Worm (Caenorhabditis elegans) whole organism, young adult: ENCODE data around the gene W02A2.8.
A peak's percentile ranks its signal among the peaks of the same experiment; 100 is the strongest.

Experiments
- B0336.3 ChIP-seq: fragments of 200-800 bp; sonication (Bioruptor generic); IDR thresholded peaks from 2 replicates; pipeline ENCODE4 v1.3.6; 2022; ENCODE audit warnings: missing genetic modification characterization, missing compliant biosample characterization
- C17E4.6 ChIP-seq: fragments of 200-800 bp; sonication (Bioruptor generic); IDR thresholded peaks from 2 replicates; pipeline ENCODE4 v1.3.6; 2022; ENCODE audit warnings: missing genetic modification reagents, missing genetic modification characterization, missing compliant biosample characterization
- F22D6.2 ChIP-seq: sonication (generic microtip); optimal IDR thresholded peaks from 2 replicates; lab custom pipeline; 2016; ENCODE audit warnings: mild to moderate bottlenecking, missing genetic modification characterization, missing compliant biosample characterization
- F55B11.4 ChIP-seq: sonication (generic microtip); optimal IDR thresholded peaks from 2 replicates; lab custom pipeline; 2016; ENCODE audit warnings: missing compliant biosample characterization, missing genetic modification characterization, borderline replicate concordance; ENCODE audit not compliant: insufficient read depth
- K11D2.4 ChIP-seq: fragments of 200-800 bp; sonication (Bioruptor generic); IDR thresholded peaks from 2 replicates; pipeline ENCODE4 v1.3.6; 2022; ENCODE audit warnings: missing genetic modification reagents, missing genetic modification characterization, missing compliant biosample characterization
- T26A5.8 ChIP-seq: sonication (generic microtip); optimal IDR thresholded peaks from 2 replicates; lab custom pipeline; 2016; ENCODE audit warnings: missing genetic modification characterization, missing compliant biosample characterization
- Y53G8AR.9 ChIP-seq: fragments of 200-800 bp; sonication (Bioruptor generic); conservative IDR thresholded peaks from 2 replicates; pipeline ENCODE4 v1.3.6; 2022; ENCODE audit warnings: missing genetic modification reagents, missing genetic modification characterization, missing compliant biosample characterization
- Y56A3A.18 ChIP-seq: fragments of 200-800 bp; sonication (Bioruptor generic); IDR thresholded peaks from 2 replicates; pipeline ENCODE4 v1.3.6; 2022; ENCODE audit warnings: missing genetic modification reagents, missing genetic modification characterization, missing compliant biosample characterization
- Y67H2A.10 ChIP-seq: fragments of 200-800 bp; sonication (Bioruptor generic); conservative IDR thresholded peaks from 2 replicates; pipeline ENCODE4 v1.3.6; 2022; ENCODE audit warnings: missing genetic modification reagents, missing genetic modification characterization, missing compliant biosample characterization
- ZK185.1 ChIP-seq: sonication (generic microtip); optimal IDR thresholded peaks from 2 replicates; lab custom pipeline; 2016; ENCODE audit warnings: mild to moderate bottlenecking, missing genetic modification characterization, missing compliant biosample characterization; ENCODE audit not compliant: poor library complexity, severe bottlenecking
- akir-1 ChIP-seq: fragments of 200-800 bp; sonication (Bioruptor generic); optimal IDR thresholded peaks from 2 replicates; lab custom pipeline; 2018; ENCODE audit warnings: mild to moderate bottlenecking, missing genetic modification characterization, moderate library complexity, missing compliant biosample characterization
- ama-1 ChIP-seq, 3 experiments: fragments of 150-350 bp in 1 of 3; sonication (generic microtip) in 2 of 3; optimal IDR thresholded peaks; 2 replicates each; lab custom pipeline; 2014 to 2018; ENCODE audit warnings: missing biosample characterization in 2 of 3, missing genetic modification characterization in 2 of 3, missing genetic modification reagents in 2 of 3
- atf-7 ChIP-seq: sonication (generic microtip); optimal IDR thresholded peaks from 2 replicates; lab custom pipeline; 2017; ENCODE audit warnings: mild to moderate bottlenecking, missing genetic modification characterization, missing compliant biosample characterization
- bed-2 ChIP-seq: fragments of 200-800 bp; sonication (Bioruptor generic); IDR thresholded peaks from 2 replicates; pipeline ENCODE4 v1.3.6; 2022; ENCODE audit warnings: missing genetic modification reagents, missing genetic modification characterization, missing compliant biosample characterization
- cebp-1 ChIP-seq, 2 experiments: fragments of 200-800 bp in 1 of 2; sonication (Bioruptor generic) in 1 of 2; sonication (generic microtip) in 1 of 2; IDR thresholded peaks in 1 of 2; optimal IDR thresholded peaks in 1 of 2; 2 replicates each; pipeline versions ENCODE4 v1.3.6 to Lab custom; 2017 to 2022; ENCODE audit warnings: missing compliant biosample characterization in 2 of 2, missing genetic modification characterization in 2 of 2, mild to moderate bottlenecking in 1 of 2, missing genetic modification reagents in 1 of 2, moderate library complexity in 1 of 2
- ceh-27 ChIP-seq: fragments of 200-800 bp; sonication (Bioruptor generic); optimal IDR thresholded peaks from 2 replicates; lab custom pipeline; 2018; ENCODE audit warnings: mild to moderate bottlenecking, missing genetic modification characterization, moderate library complexity, missing compliant biosample characterization
- ceh-40 ChIP-seq: fragments of 200-800 bp; sonication (Bioruptor generic); IDR thresholded peaks from 2 replicates; pipeline ENCODE4 v1.3.6; 2022; ENCODE audit warnings: missing genetic modification characterization, missing compliant biosample characterization
- ceh-79 ChIP-seq: sonication (generic microtip); optimal IDR thresholded peaks from 2 replicates; lab custom pipeline; 2017; ENCODE audit warnings: mild to moderate bottlenecking, missing genetic modification characterization, missing compliant biosample characterization
- chd-7 ChIP-seq: sonication (generic microtip); optimal IDR thresholded peaks from 2 replicates; lab custom pipeline; 2016; ENCODE audit warnings: mild to moderate bottlenecking, missing genetic modification characterization, moderate library complexity, missing compliant biosample characterization
- dox-1 ChIP-seq: fragments of 200-800 bp; sonication (Bioruptor generic); IDR thresholded peaks from 2 replicates; pipeline ENCODE4 v1.3.6; 2022; ENCODE audit warnings: missing genetic modification reagents, missing genetic modification characterization, missing compliant biosample characterization
- efl-1 ChIP-seq: fragments of 150-350 bp; optimal IDR thresholded peaks from 2 replicates; lab custom pipeline; 2014; ENCODE audit warnings: missing biosample characterization, missing genetic modification reagents, missing genetic modification characterization
- hlh-26 ChIP-seq: fragments of 200-800 bp; sonication (Bioruptor generic); conservative IDR thresholded peaks from 2 replicates; pipeline ENCODE4 v1.3.6; 2022; ENCODE audit warnings: missing genetic modification reagents, missing genetic modification characterization, missing compliant biosample characterization
- let-607 ChIP-seq, 2 experiments: fragments of 200-800 bp in 1 of 2; sonication (Bioruptor generic) in 1 of 2; sonication (generic microtip) in 1 of 2; optimal IDR thresholded peaks; 2 replicates each; lab custom pipeline; 2016 to 2018; ENCODE audit warnings: mild to moderate bottlenecking in 2 of 2, missing compliant biosample characterization in 2 of 2, missing genetic modification characterization in 2 of 2, moderate library complexity in 2 of 2, missing genotype in 1 of 2
- lin-35 ChIP-seq, 3 experiments: fragments of 150-350 bp in 2 of 3; sonication (generic microtip) in 1 of 3; optimal IDR thresholded peaks; 2 replicates each; lab custom pipeline; 2014 to 2018; ENCODE audit warnings: missing biosample characterization in 3 of 3, missing genetic modification characterization in 3 of 3, missing genetic modification reagents in 3 of 3
- lin-40 ChIP-seq: sonication (generic microtip); optimal IDR thresholded peaks from 2 replicates; lab custom pipeline; 2016; ENCODE audit warnings: missing genetic modification characterization, mild to moderate bottlenecking, missing compliant biosample characterization, missing genotype, missing genetic modification reagents
- lin-54 ChIP-seq: fragments of 200-800 bp; sonication (Bioruptor generic); optimal IDR thresholded peaks from 2 replicates; lab custom pipeline; 2018; ENCODE audit warnings: mild to moderate bottlenecking, missing genetic modification characterization, missing compliant biosample characterization
- lir-1 ChIP-seq: fragments of 200-800 bp; sonication (Bioruptor generic); conservative IDR thresholded peaks from 2 replicates; pipeline ENCODE4 v1.3.6; 2022; ENCODE audit warnings: missing genetic modification reagents, missing genetic modification characterization, missing compliant biosample characterization
- madf-10 ChIP-seq: sonication (generic microtip); optimal IDR thresholded peaks from 2 replicates; lab custom pipeline; 2016; ENCODE audit warnings: mild to moderate bottlenecking, missing genetic modification characterization, missing compliant biosample characterization
- mcd-1 ChIP-seq: fragments of 200-800 bp; sonication (Bioruptor generic); IDR thresholded peaks from 2 replicates; pipeline ENCODE4 v1.3.6; 2022; ENCODE audit warnings: missing genetic modification reagents, missing genetic modification characterization, missing compliant biosample characterization
- nfyb-1 ChIP-seq: fragments of 200-800 bp; sonication (Bioruptor generic); IDR thresholded peaks from 2 replicates; pipeline ENCODE4 v1.3.6; 2022; ENCODE audit warnings: missing genetic modification reagents, missing genetic modification characterization, missing compliant biosample characterization
- nhr-80 ChIP-seq: sonication (generic microtip); optimal IDR thresholded peaks from 2 replicates; lab custom pipeline; 2016; ENCODE audit warnings: missing genetic modification characterization, missing compliant biosample characterization
- nhr-90 ChIP-seq: sonication (generic microtip); optimal IDR thresholded peaks from 2 replicates; lab custom pipeline; 2016; ENCODE audit warnings: missing genotype, mild to moderate bottlenecking, missing genetic modification characterization, missing compliant biosample characterization
- repo-1 ChIP-seq: sonication (generic microtip); optimal IDR thresholded peaks from 2 replicates; lab custom pipeline; 2017; ENCODE audit warnings: mild to moderate bottlenecking, missing genetic modification characterization, missing compliant biosample characterization
- sea-2 ChIP-seq: fragments of 200-800 bp; sonication (Bioruptor generic); IDR thresholded peaks from 2 replicates; pipeline ENCODE4 v1.3.6; 2022; ENCODE audit warnings: missing genetic modification characterization, missing compliant biosample characterization
- snpc-4 ChIP-seq, 5 experiments: fragments of 150-350 bp in 1 of 5; sonication (generic microtip) in 4 of 5; optimal IDR thresholded peaks; 2 replicates each; lab custom pipeline; 2014 to 2018; ENCODE audit warnings: missing genetic modification characterization in 5 of 5, missing biosample characterization in 3 of 5, antibody characterized with exemption in 2 of 5, mild to moderate bottlenecking in 2 of 5, missing compliant biosample characterization in 2 of 5, missing genotype in 2 of 5, moderate library complexity in 2 of 5, missing genetic modification reagents in 1 of 5
- somi-1 ChIP-seq: fragments of 200-800 bp; sonication (Bioruptor generic); optimal IDR thresholded peaks from 2 replicates; lab custom pipeline; 2018; ENCODE audit warnings: mild to moderate bottlenecking, missing genetic modification characterization, missing compliant biosample characterization
- sptf-2 ChIP-seq: fragments of 200-800 bp; sonication (Bioruptor generic); optimal IDR thresholded peaks from 2 replicates; lab custom pipeline; 2018; ENCODE audit warnings: mild to moderate bottlenecking, missing genetic modification characterization, missing compliant biosample characterization
- tbp1 ChIP-seq: fragments of 200-800 bp; sonication (Bioruptor generic); optimal IDR thresholded peaks from 2 replicates; lab custom pipeline; 2018; ENCODE audit warnings: mild to moderate bottlenecking, missing genetic modification characterization, missing compliant biosample characterization
- tlf-1 ChIP-seq: fragments of 200-800 bp; sonication (Bioruptor generic); optimal IDR thresholded peaks from 2 replicates; lab custom pipeline; 2018; ENCODE audit warnings: mild to moderate bottlenecking, missing genetic modification characterization, missing compliant biosample characterization
- ztf-22 ChIP-seq: fragments of 200-800 bp; sonication (Bioruptor generic); optimal IDR thresholded peaks from 2 replicates; lab custom pipeline; 2018; ENCODE audit warnings: mild to moderate bottlenecking, missing genetic modification characterization, moderate library complexity, missing compliant biosample characterization
- ztf-26 ChIP-seq: sonication (generic microtip); optimal IDR thresholded peaks from 2 replicates; lab custom pipeline; 2017; ENCODE audit warnings: missing genetic modification characterization, missing compliant biosample characterization
- ztf-28 ChIP-seq: fragments of 200-800 bp; sonication (Bioruptor generic); IDR thresholded peaks from 2 replicates; pipeline ENCODE4 v1.3.6; 2022; ENCODE audit warnings: missing genetic modification reagents, missing genetic modification characterization, missing compliant biosample characterization

W02A2.8 gene

ce11 chrIV:13395255-13395654, 36.9 kb upstream of the W02A2.8 start (continued):
- TF ChIP-seq F22D6.2 (tag; lab: Kevin White, UChicago) (peak; percentile 19), ZK185.1 (tag; lab: Kevin White, UChicago) (no peak), C17E4.6 (peak; percentile 65; the same call in 1 of the 2 replicates), akir-1 (GFP tag; lab: Kevin White, UChicago) (no peak), ceh-40 (no peak), nhr-90 (no peak), efl-1 (no peak), ceh-27 (GFP tag; lab: Kevin White, UChicago) (peak; percentile 84), ztf-28 (GFP tag; lab: Robert Waterston, UW) (no peak), Y56A3A.18 (GFP tag; lab: Robert Waterston, UW) (0 out of 2 replicates have a peak, but pooled peaks have one; percentile 43), hlh-26 (GFP tag; lab: Robert Waterston, UW) (no peak), bed-2 (GFP tag; lab: Robert Waterston, UW) (no peak), dox-1 (GFP tag; lab: Robert Waterston, UW) (peak; percentile 62; the same call in 1 of the 2 replicates), B0336.3 (GFP tag; lab: Robert Waterston, UW) (peak; percentile 75), atf-7 (peak; percentile 82), T26A5.8 (tag; lab: Kevin White, UChicago) (no peak), mcd-1 (GFP tag; lab: Robert Waterston, UW) (peak; percentile 77), lin-35 (GFP tag; optimal IDR thresholded peaks at IDR 0.05; lab: Kevin White, UChicago) (peak in 1 of 3 experiments; percentile 37)

- TF ChIP-seq ama-1 (optimal IDR thresholded peaks at IDR 0.05; lab: Kevin White, UChicago) (peak; percentile 42), ama-1 (GFP tag; optimal IDR thresholded peaks at IDR 0.05; lab: Kevin White, UChicago) (no peak), F55B11.4 (tag; lab: Kevin White, UChicago) (no peak), K11D2.4 (GFP tag; lab: Robert Waterston, UW) (no peak)
- TF ChIP-seq, all 124 proteins: peak for 1
These were observed 36.3 kb upstream of the W02A2.8 start for ce11 chrIV:13394686-13395085.

ce11 chrIV:13393246-13393716, 34.9 kb upstream of the W02A2.8 start:
- peak; percentile 77 for TF ChIP-seq lin-40
- TF ChIP-seq ztf-22 = peak; percentile 38
- TF ChIP-seq atf-7 = peak; percentile 44
- TF ChIP-seq lin-54 (GFP tag; lab: Kevin White, UChicago) = no peak
- TF ChIP-seq let-607 (tag; optimal IDR thresholded peaks at IDR 0.05; lab: Kevin White, UChicago) = peak in 1 of 2 experiments; percentile 41
- peak; percentile 53 for TF ChIP-seq nhr-90
- TF ChIP-seq somi-1 (GFP tag; lab: Kevin White, UChicago) = peak; percentile 25
- no peak for TF ChIP-seq ceh-79
- no peak for TF ChIP-seq madf-10 (tag; lab: Kevin White, UChicago)
- TF ChIP-seq tbp1 = peak; percentile 7
- no peak for TF ChIP-seq chd-7 (tag; lab: Kevin White, UChicago)
- peak; percentile 5 for TF ChIP-seq tlf-1 (GFP tag; lab: Kevin White, UChicago)
- 0 out of 2 replicates have a peak, but pooled peaks have one; percentile 7 for TF ChIP-seq lir-1 (GFP tag; lab: Robert Waterston, UW)
- TF ChIP-seq Y67H2A.10 (GFP tag; lab: Robert Waterston, UW) = no peak
- no peak for TF ChIP-seq repo-1
- peak; percentile 55 for TF ChIP-seq ztf-26 (tag; lab: Kevin White, UChicago)
- no peak for TF ChIP-seq sea-2 (GFP tag; lab: Robert Waterston, UW)
- peak; percentile 81 for TF ChIP-seq nhr-80
- 0 out of 2 replicates have a peak, but pooled peaks have one; percentile 12 for TF ChIP-seq K11D2.4 (GFP tag; lab: Robert Waterston, UW)
- TF ChIP-seq sptf-2 = no peak
- peak; percentile 69 for TF ChIP-seq nfyb-1 (GFP tag; lab: Robert Waterston, UW)
- no peak; the same call in 1 of the 2 replicates for TF ChIP-seq cebp-1 (GFP tag; IDR thresholded peaks at IDR 0.05; lab: Robert Waterston, UW)
- peak; percentile 34 for TF ChIP-seq cebp-1 (tag; optimal IDR thresholded peaks at IDR 0.05; lab: Kevin White, UChicago)
- TF ChIP-seq Y53G8AR.9 (GFP tag; lab: Robert Waterston, UW) = 0 out of 2 replicates have a peak, but pooled peaks have one; percentile 41
- no peak for TF ChIP-seq snpc-4 (GFP tag; optimal IDR thresholded peaks at IDR 0.05; lab: Kevin White, UChicago)
- TF ChIP-seq snpc-4 (tag; optimal IDR thresholded peaks at IDR 0.05; lab: Kevin White, UChicago) = peak in 1 of 4 experiments; percentile 0
